Fruit fly (Drosophila melanogaster) S2 (cell line): ENCODE results near the gene CG14984.

ENCODE experiments used
- CG8478 ChIP-seq: fragments of >200 bp; optimal IDR thresholded peaks from 2 replicates; lab custom pipeline; 2018
- CTCF ChIP-seq, 2 experiments: fragments of >200 bp; optimal IDR thresholded peaks; 2 replicates each; lab custom pipeline; 2018

DNA sequence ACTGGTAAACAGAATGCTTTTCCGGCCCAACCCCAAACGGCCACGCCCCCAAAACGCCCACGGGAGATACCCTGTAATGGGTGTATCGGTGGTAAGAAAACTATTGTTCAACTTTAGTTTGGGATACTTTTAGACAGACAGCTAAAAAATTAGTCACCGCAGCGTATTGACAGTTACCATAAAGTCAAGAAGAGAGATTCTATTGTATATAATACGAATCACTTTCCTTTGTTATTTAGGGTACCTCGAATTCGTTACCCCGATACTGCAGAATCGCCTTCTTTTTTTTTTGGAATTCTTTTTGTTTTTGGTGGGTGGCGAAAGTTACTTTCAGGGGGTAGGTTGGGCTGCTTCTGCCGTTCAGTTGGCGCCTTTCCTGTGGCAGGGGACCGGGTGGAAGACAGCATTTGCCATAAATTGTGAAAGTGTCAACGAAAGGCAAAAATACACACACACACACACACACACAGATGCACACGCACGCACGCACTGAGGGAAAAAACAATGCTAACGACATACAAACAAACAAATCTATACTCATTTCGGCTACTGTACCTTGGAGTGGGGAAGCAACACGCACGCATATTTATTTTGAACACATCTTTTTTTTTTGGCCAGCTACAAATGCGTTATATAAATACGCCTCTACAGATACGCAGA, 18.2 kb upstream of the CG14984 start:
- TF ChIP-seq CTCF (optimal IDR thresholded peaks at IDR 0.05; lab: Kevin White, UChicago): no peak
- no peak for TF ChIP-seq CG8478 (lab: Kevin White, UChicago)
